Fruit fly (Drosophila melanogaster): Measurements from ENCODE around the gene CG9135.

Gene CG9135

dm6 chr2L:6070656-6071231 lies 20.1 kb downstream of the CG9135 start, which contains the start of the genes CG9154 and Kr-h2 (continued):
- TF ChIP-seq zen (tag; optimal IDR thresholded peaks at IDR 0.05) = peak; percentile 34
- no peak for TF ChIP-seq Dbx (GFP tag; IDR thresholded peaks at IDR 0.05)
- no peak for TF ChIP-seq CG11695 (GFP tag; IDR thresholded peaks at IDR 0.05)
- peak; percentile 55 for TF ChIP-seq kni (GFP tag; optimal IDR thresholded peaks at IDR 0.05)
- TF ChIP-seq nau (GFP tag; optimal IDR thresholded peaks at IDR 0.05) = no peak
- no peak for TF ChIP-seq CG15073 (GFP tag; optimal IDR thresholded peaks at IDR 0.05)
- TF ChIP-seq ato (GFP tag; IDR thresholded peaks at IDR 0.05; ENCODE audit: partially characterized antibody) = peak; percentile 62; the same call in 1 of the 2 replicates
- TF ChIP-seq ttk (GFP tag; IDR thresholded peaks at IDR 0.05) = no peak
- TF ChIP-seq Drgx (GFP tag; IDR thresholded peaks at IDR 0.05) = peak; percentile 39
- TF ChIP-seq BEAF-32 (GFP tag; optimal IDR thresholded peaks at IDR 0.05) = peak; percentile 73
- TF ChIP-seq CG31224 (GFP tag; IDR thresholded peaks at IDR 0.05) = peak; percentile 25; the same call in 1 of the 2 replicates
- TF ChIP-seq twi (tag; optimal IDR thresholded peaks at IDR 0.05) = no peak
- no peak for TF ChIP-seq Side (GFP tag; optimal IDR thresholded peaks at IDR 0.05)
- TF ChIP-seq shn (GFP tag; optimal IDR thresholded peaks at IDR 0.05) = peak; percentile 25
- TF ChIP-seq ewg (GFP tag; optimal IDR thresholded peaks at IDR 0.05) = no peak
- TF ChIP-seq eve (GFP tag; optimal IDR thresholded peaks at IDR 0.05) = no peak
- no peak; the same call in 2 of the 3 replicates for TF ChIP-seq B-H1 (GFP tag; IDR thresholded peaks at IDR 0.05)
- no peak for TF ChIP-seq pros (GFP tag; optimal IDR thresholded peaks at IDR 0.05)
- TF ChIP-seq tll (GFP tag; optimal IDR thresholded peaks at IDR 0.05) = no peak
- TF ChIP-seq mam (GFP tag; optimal IDR thresholded peaks at IDR 0.05) = peak; percentile 8
- no peak for TF ChIP-seq Oaz (GFP tag; IDR thresholded peaks at IDR 0.05)
- TF ChIP-seq HmgD (GFP tag; optimal IDR thresholded peaks at IDR 0.05) = no peak
- TF ChIP-seq CG4328 (GFP tag; optimal IDR thresholded peaks at IDR 0.05) = peak; percentile 24
- TF ChIP-seq CG4730 (GFP tag; IDR thresholded peaks at IDR 0.05) = no peak
- peak; percentile 79 for TF ChIP-seq CG4617 (GFP tag; optimal IDR thresholded peaks at IDR 0.05; ENCODE audit: borderline replicate concordance)
- no peak for TF ChIP-seq CG2875 (GFP tag; optimal IDR thresholded peaks at IDR 0.05)
- no peak for TF ChIP-seq Nf-YA (GFP tag; IDR thresholded peaks at IDR 0.05)
- no peak for TF ChIP-seq Vsx1 (GFP tag; optimal IDR thresholded peaks at IDR 0.05)
- no peak for TF ChIP-seq CG4360 (GFP tag; IDR thresholded peaks at IDR 0.05)
- TF ChIP-seq ems (GFP tag; optimal IDR thresholded peaks at IDR 0.05) = peak; percentile 1
- no peak for TF ChIP-seq H2.0 (GFP tag; IDR thresholded peaks at IDR 0.05)
- TF ChIP-seq chm (GFP tag; IDR thresholded peaks at IDR 0.05) = no peak
- no peak for TF ChIP-seq Camta (GFP tag; optimal IDR thresholded peaks at IDR 0.05)
- no peak for TF ChIP-seq Hr39 (optimal IDR thresholded peaks at IDR 0.05)
- peak in 1 of 2 experiments; percentile 9 for TF ChIP-seq insv (GFP tag; optimal IDR thresholded peaks at IDR 0.05)
- no peak for TF ChIP-seq Optix (GFP tag; IDR thresholded peaks at IDR 0.05)
- TF ChIP-seq MESR4 (GFP tag; optimal IDR thresholded peaks at IDR 0.05) = peak; percentile 94
- TF ChIP-seq Hmr (GFP tag; optimal IDR thresholded peaks at IDR 0.05) = peak; percentile 58
- peak; percentile 26 for TF ChIP-seq dm (GFP tag; optimal IDR thresholded peaks at IDR 0.05)
- no peak for TF ChIP-seq CG3163 (GFP tag; optimal IDR thresholded peaks at IDR 0.05)
- TF ChIP-seq C15 (GFP tag; IDR thresholded peaks at IDR 0.05) = no peak
- peak; percentile 55; the same call in 1 of the 3 replicates for TF ChIP-seq mld (GFP tag; IDR thresholded peaks at IDR 0.05; ENCODE audit: partially characterized antibody)
- TF ChIP-seq ci (GFP tag; IDR thresholded peaks at IDR 0.05) = no peak
- TF ChIP-seq jumu (GFP tag; optimal IDR thresholded peaks at IDR 0.05) = no peak
- peak; percentile 68 for TF ChIP-seq nerfin-2 (GFP tag; IDR thresholded peaks at IDR 0.05; ENCODE audit: partially characterized antibody)
- TF ChIP-seq kay (GFP tag; optimal IDR thresholded peaks at IDR 0.05) = no peak
- no peak for TF ChIP-seq CG15011 (GFP tag; optimal IDR thresholded peaks at IDR 0.05)
- peak; percentile 0 for TF ChIP-seq Blimp-1 (GFP tag; optimal IDR thresholded peaks at IDR 0.05)
- no peak for TF ChIP-seq gfzf (GFP tag; optimal IDR thresholded peaks at IDR 0.05)
- no peak for TF ChIP-seq Six4 (GFP tag; optimal IDR thresholded peaks at IDR 0.05)
- no peak; the same call in 2 of the 3 replicates for TF ChIP-seq CG14050 (GFP tag; IDR thresholded peaks at IDR 0.05)
